Fruit fly (Drosophila melanogaster) whole organism, embryonic: ENCODE measurements around the gene CG34107.

Source experiments
- Asciz ChIP-seq: fragments of 200-800 bp; sonication (Bioruptor generic); optimal IDR thresholded peaks from 2 replicates; lab custom pipeline; 2017; ENCODE audit warnings: missing biosample characterization, mild to moderate bottlenecking, missing genetic modification characterization, missing genetic modification reagents
- Awh ChIP-seq: fragments of 200-800 bp; sonication (Bioruptor generic); IDR thresholded peaks from 2 replicates; pipeline ENCODE4, ENCODE4 v1.3.6; 2022; ENCODE audit warnings: missing biosample characterization, missing genetic modification characterization
- CG11695 ChIP-seq: fragments of 200-800 bp; sonication (Bioruptor generic); IDR thresholded peaks from 3 replicates; pipeline ENCODE4 v1.3.6; 2022; ENCODE audit warnings: missing biosample characterization, missing genetic modification characterization
- CG12071 ChIP-seq: fragments of 200-800 bp; sonication (Bioruptor generic); optimal IDR thresholded peaks from 3 replicates; lab custom pipeline; 2018; ENCODE audit warnings: missing biosample characterization, mild to moderate bottlenecking, missing genetic modification characterization
- CG12155 ChIP-seq: fragments of 200-800 bp; sonication (Bioruptor generic); optimal IDR thresholded peaks from 3 replicates; lab custom pipeline; 2016; ENCODE audit warnings: missing biosample characterization, missing genetic modification characterization
- CG12942 ChIP-seq: fragments of 200-800 bp; sonication (Bioruptor generic); optimal IDR thresholded peaks from 3 replicates; lab custom pipeline; 2016; ENCODE audit warnings: missing biosample characterization, missing genetic modification characterization
- CG13894 ChIP-seq: fragments of 200-800 bp; sonication (Bioruptor generic); optimal IDR thresholded peaks from 3 replicates; lab custom pipeline; 2018; ENCODE audit warnings: missing biosample characterization, mild to moderate bottlenecking, missing genetic modification characterization, moderate library complexity
- CG17612 ChIP-seq: fragments of 200-800 bp; sonication (Bioruptor generic); IDR thresholded peaks from 2 replicates; pipeline ENCODE4 v1.3.6; 2022; ENCODE audit warnings: missing biosample characterization, missing genetic modification characterization
- CG18262 ChIP-seq: fragments of 200-800 bp; optimal IDR thresholded peaks from 3 replicates; lab custom pipeline; 2019; ENCODE audit warnings: missing biosample characterization, mild to moderate bottlenecking, missing genetic modification characterization, moderate library complexity
- CG31224 ChIP-seq: fragments of 200-800 bp; sonication (Bioruptor generic); IDR thresholded peaks from 2 replicates; pipeline ENCODE4 v1.3.6; 2022; ENCODE audit warnings: missing biosample characterization, missing genetic modification characterization
- CG3163 ChIP-seq: fragments of 200-800 bp; sonication (Bioruptor generic); optimal IDR thresholded peaks from 3 replicates; lab custom pipeline; 2016; ENCODE audit warnings: missing biosample characterization, missing genetic modification characterization
- CG33557 ChIP-seq: fragments of 200-800 bp; sonication (Bioruptor generic); optimal IDR thresholded peaks from 2 replicates; lab custom pipeline; 2019; ENCODE audit warnings: missing biosample characterization, mild to moderate bottlenecking, missing genetic modification characterization, moderate library complexity
- CG4360 ChIP-seq: fragments of 200-800 bp; sonication (Bioruptor generic); IDR thresholded peaks from 2 replicates; pipeline ENCODE4 v1.3.6; 2022; ENCODE audit warnings: missing biosample characterization, missing genetic modification characterization
- CG6175 ChIP-seq: fragments of 200-800 bp; sonication (Bioruptor generic); IDR thresholded peaks from 3 replicates; pipeline ENCODE4 v1.3.6; 2022; ENCODE audit warnings: missing biosample characterization, missing genetic modification characterization
- CG6813 ChIP-seq: fragments of 200-800 bp; sonication (Bioruptor generic); optimal IDR thresholded peaks from 2 replicates; lab custom pipeline; 2017; ENCODE audit warnings: missing biosample characterization, missing genetic modification characterization, mild to moderate bottlenecking, moderate library complexity, missing genetic modification reagents
- CG6854 ChIP-seq: fragments of 200-800 bp; sonication (Bioruptor generic); optimal IDR thresholded peaks from 3 replicates; lab custom pipeline; 2017; ENCODE audit warnings: missing biosample characterization, mild to moderate bottlenecking, missing genetic modification characterization
- CG8089 ChIP-seq: fragments of 200-800 bp; sonication (Bioruptor generic); optimal IDR thresholded peaks from 3 replicates; lab custom pipeline; 2016; ENCODE audit warnings: missing biosample characterization, missing genetic modification characterization
- CG8359 ChIP-seq: fragments of 200-800 bp; sonication (Bioruptor generic); optimal IDR thresholded peaks from 2 replicates; lab custom pipeline; 2017; ENCODE audit warnings: missing biosample characterization, mild to moderate bottlenecking, missing genetic modification characterization, borderline replicate concordance
- CG9215 ChIP-seq: fragments of 200-800 bp; sonication (Bioruptor generic); IDR thresholded peaks from 2 replicates; pipeline ENCODE4 v1.3.6; 2022; ENCODE audit warnings: missing biosample characterization, missing genetic modification characterization
- CG9876 ChIP-seq: fragments of 200-800 bp; sonication (Bioruptor generic); optimal IDR thresholded peaks from 2 replicates; lab custom pipeline; 2016; ENCODE audit warnings: missing biosample characterization, missing genetic modification characterization
- CrebB ChIP-seq: fragments of 200-800 bp; sonication (Bioruptor generic); optimal IDR thresholded peaks from 3 replicates; lab custom pipeline; 2018; ENCODE audit warnings: missing biosample characterization, mild to moderate bottlenecking, missing genetic modification characterization
- D19A ChIP-seq: fragments of 200-800 bp; optimal IDR thresholded peaks from 3 replicates; lab custom pipeline; 2019; ENCODE audit warnings: missing biosample characterization, mild to moderate bottlenecking, missing genetic modification characterization, moderate library complexity
- E2f2 ChIP-seq: fragments of 200-800 bp; sonication (Bioruptor generic); IDR thresholded peaks from 2 replicates; pipeline ENCODE4 v1.3.6; 2022; ENCODE audit warnings: missing biosample characterization, missing genetic modification characterization
- HmgZ ChIP-seq: fragments of 200-800 bp; sonication (Bioruptor generic); optimal IDR thresholded peaks from 2 replicates; lab custom pipeline; 2018; ENCODE audit warnings: missing biosample characterization, mild to moderate bottlenecking, missing genetic modification characterization
- Hr39 ChIP-seq: fragments of >200 bp; optimal IDR thresholded peaks from 2 replicates; lab custom pipeline; 2017
- Hr78 ChIP-seq, 2 experiments: fragments of 200-800 bp in 1 of 2; fragments of >200 bp in 1 of 2; sonication (Bioruptor generic) in 1 of 2; optimal IDR thresholded peaks; 2 replicates each; lab custom pipeline; 2017 to 2019; ENCODE audit warnings: missing biosample characterization in 2 of 2, missing genetic modification characterization in 2 of 2, mild to moderate bottlenecking in 1 of 2, moderate library complexity in 1 of 2
- Jarid2 ChIP-seq: fragments of 200-800 bp; sonication (Bioruptor generic); optimal IDR thresholded peaks from 3 replicates; lab custom pipeline; 2017; ENCODE audit warnings: mild to moderate bottlenecking, missing biosample characterization, missing genetic modification reagents, missing genetic modification characterization
- Kr ChIP-seq: fragments of 200-800 bp; sonication (Bioruptor generic); optimal IDR thresholded peaks from 2 replicates; lab custom pipeline; 2017; ENCODE audit warnings: missing biosample characterization, mild to moderate bottlenecking, missing genetic modification characterization
- NC2β ChIP-seq: fragments of 200-800 bp; sonication (Bioruptor generic); optimal IDR thresholded peaks from 2 replicates; lab custom pipeline; 2016; ENCODE audit warnings: missing biosample characterization, missing genetic modification characterization
- Nf-YC ChIP-seq: fragments of 200-800 bp; optimal IDR thresholded peaks from 3 replicates; lab custom pipeline; 2019; ENCODE audit warnings: missing biosample characterization, mild to moderate bottlenecking, missing genetic modification characterization, moderate library complexity
- Ssrp ChIP-seq: fragments of 200-800 bp; sonication (Bioruptor generic); optimal IDR thresholded peaks from 2 replicates; lab custom pipeline; 2018; ENCODE audit warnings: missing biosample characterization, mild to moderate bottlenecking, missing genetic modification characterization, moderate library complexity
- amos ChIP-seq: fragments of 200-800 bp; sonication (Bioruptor generic); IDR thresholded peaks from 2 replicates; pipeline ENCODE4 v1.3.6; 2022; ENCODE audit warnings: missing biosample characterization, missing genetic modification characterization; ENCODE audit not compliant: partially characterized antibody
- ci ChIP-seq: fragments of 200-800 bp; sonication (Bioruptor generic); IDR thresholded peaks from 3 replicates; pipeline ENCODE4 v1.3.6; 2022; ENCODE audit warnings: missing biosample characterization, missing genetic modification characterization
- crc ChIP-seq: fragments of 200-800 bp; sonication (Bioruptor generic); optimal IDR thresholded peaks from 2 replicates; lab custom pipeline; 2016; ENCODE audit warnings: missing biosample characterization, missing genetic modification characterization
- croc ChIP-seq: fragments of 200-800 bp; sonication (Bioruptor generic); conservative IDR thresholded peaks from 3 replicates; pipeline ENCODE4 v1.3.6; 2022; ENCODE audit warnings: missing biosample characterization, missing genetic modification characterization
- dysf ChIP-seq: fragments of 200-800 bp; sonication (Bioruptor generic); IDR thresholded peaks from 3 replicates; pipeline ENCODE4 v1.3.6; 2022; ENCODE audit warnings: missing biosample characterization, missing genetic modification characterization
- fd96Cb ChIP-seq: fragments of 200-800 bp; sonication (Bioruptor generic); optimal IDR thresholded peaks from 2 replicates; lab custom pipeline; 2018; ENCODE audit warnings: missing biosample characterization, mild to moderate bottlenecking, missing genetic modification characterization, moderate library complexity
- gem ChIP-seq: fragments of 200-800 bp; sonication (Bioruptor generic); optimal IDR thresholded peaks from 2 replicates; lab custom pipeline; 2019; ENCODE audit warnings: missing biosample characterization, mild to moderate bottlenecking, missing genetic modification characterization, moderate library complexity
- gt ChIP-seq: fragments of 200-800 bp; sonication (Bioruptor generic); IDR thresholded peaks from 2 replicates; pipeline ENCODE4 v1.3.6; 2022; ENCODE audit warnings: missing biosample characterization, missing genetic modification characterization
- hb ChIP-seq: fragments of 200-800 bp; sonication (Bioruptor generic); IDR thresholded peaks from 3 replicates; pipeline ENCODE4 v1.3.6; 2022; ENCODE audit warnings: missing biosample characterization, missing genetic modification characterization; ENCODE audit not compliant: partially characterized antibody
- hth ChIP-seq: fragments of >200 bp; optimal IDR thresholded peaks from 2 replicates; lab custom pipeline; 2017; ENCODE audit warnings: inconsistent platforms
- insv ChIP-seq, 2 experiments: fragments of 200-800 bp; sonication (Bioruptor generic); optimal IDR thresholded peaks; 3 replicates each; lab custom pipeline; 2016 to 2018; ENCODE audit warnings: missing biosample characterization in 2 of 2, missing genetic modification characterization in 2 of 2
- jigr1 ChIP-seq: fragments of 200-800 bp; sonication (Bioruptor generic); IDR thresholded peaks from 3 replicates; pipeline ENCODE4 v1.3.6; 2022; ENCODE audit warnings: missing biosample characterization, missing genetic modification characterization
- jing ChIP-seq: fragments of 200-800 bp; sonication (Bioruptor generic); optimal IDR thresholded peaks from 2 replicates; lab custom pipeline; 2018; ENCODE audit warnings: missing biosample characterization, mild to moderate bottlenecking, missing genetic modification characterization
- nom ChIP-seq: fragments of 200-800 bp; sonication (Bioruptor generic); optimal IDR thresholded peaks from 2 replicates; lab custom pipeline; 2017; ENCODE audit warnings: missing biosample characterization, missing genetic modification characterization, mild to moderate bottlenecking, moderate library complexity, missing genetic modification reagents
- pb ChIP-seq: fragments of 200-800 bp; sonication (Bioruptor generic); optimal IDR thresholded peaks from 3 replicates; lab custom pipeline; 2016; ENCODE audit warnings: missing biosample characterization, missing genetic modification characterization
- sens-2 ChIP-seq: fragments of 200-800 bp; sonication (Bioruptor generic); IDR thresholded peaks from 2 replicates; pipeline ENCODE4 v1.3.6; 2022; ENCODE audit warnings: missing biosample characterization, missing genetic modification characterization
- sug ChIP-seq: fragments of 200-800 bp; optimal IDR thresholded peaks from 2 replicates; lab custom pipeline; 2019; ENCODE audit warnings: missing biosample characterization, mild to moderate bottlenecking, missing genetic modification characterization, moderate library complexity
- toy ChIP-seq: fragments of 200-800 bp; sonication (Bioruptor generic); IDR thresholded peaks from 2 replicates; pipeline ENCODE4 v1.3.6; 2022; ENCODE audit warnings: missing biosample characterization, missing genetic modification characterization
- trem ChIP-seq: fragments of 200-800 bp; optimal IDR thresholded peaks from 3 replicates; lab custom pipeline; 2019; ENCODE audit warnings: missing biosample characterization, mild to moderate bottlenecking, missing genetic modification characterization, moderate library complexity
- unpg ChIP-seq: fragments of 200-800 bp; sonication (Bioruptor generic); optimal IDR thresholded peaks from 3 replicates; lab custom pipeline; 2018; ENCODE audit warnings: missing biosample characterization, mild to moderate bottlenecking, missing genetic modification characterization, moderate library complexity
- zen ChIP-seq: fragments of 200-800 bp; sonication (Bioruptor generic); optimal IDR thresholded peaks from 3 replicates; lab custom pipeline; 2018; ENCODE audit warnings: missing biosample characterization, mild to moderate bottlenecking, missing genetic modification characterization, moderate library complexity

CG34107 gene

dm6 chr3R:10261800-10262199, 37.1 kb downstream of the CG34107 start, which contains the start of the genes Sirt6 and pont (continued):
- TF ChIP-seq CG18262 (tag; lab: Kevin White, UChicago): peak; percentile 98
- no peak for TF ChIP-seq hb (GFP tag; lab: Robert Waterston, UW)
- no peak for TF ChIP-seq dysf (GFP tag; lab: Robert Waterston, UW)
- TF ChIP-seq jigr1 (GFP tag; lab: Robert Waterston, UW): no peak
- peak; percentile 91 for TF ChIP-seq CG12155
- TF ChIP-seq HmgZ (tag; lab: Kevin White, UChicago): peak; percentile 92
- peak; percentile 91 for TF ChIP-seq sug (tag; lab: Kevin White, UChicago)
- peak; percentile 84 for TF ChIP-seq Nf-YC
- TF ChIP-seq E2f2 (GFP tag; lab: Robert Waterston, UW): no peak
- no peak for TF ChIP-seq pb (GFP tag; lab: Kevin White, UChicago)
- TF ChIP-seq CG8089: peak; percentile 30
- no peak for TF ChIP-seq Awh (GFP tag; lab: Robert Waterston, UW)
- TF ChIP-seq jing: peak; percentile 66
- no peak for TF ChIP-seq CG4360
- TF ChIP-seq CG33557 (GFP tag; lab: Kevin White, UChicago): peak; percentile 93
- no peak for TF ChIP-seq Hr39 (lab: Kevin White, UChicago)
- TF ChIP-seq unpg: peak; percentile 97
- TF ChIP-seq gem (tag; lab: Kevin White, UChicago): peak; percentile 99
- no peak for TF ChIP-seq hth (lab: Kevin White, UChicago)
- TF ChIP-seq Jarid2: peak; percentile 66
- no peak for TF ChIP-seq nom (GFP tag; lab: Kevin White, UChicago)
- TF ChIP-seq gt (GFP tag; lab: Robert Waterston, UW): no peak
- TF ChIP-seq CG12071 (GFP tag; lab: Kevin White, UChicago): peak; percentile 51
- no peak for TF ChIP-seq CG17612
- no peak for TF ChIP-seq CG9215 (GFP tag; lab: Robert Waterston, UW)
- TF ChIP-seq sens-2 (GFP tag; lab: Robert Waterston, UW): no peak
- TF ChIP-seq CG12942 (GFP tag; lab: Kevin White, UChicago): peak; percentile 92
- peak; percentile 98 for TF ChIP-seq zen (tag; lab: Kevin White, UChicago)
- peak; percentile 93 for TF ChIP-seq CG13894 (tag; lab: Kevin White, UChicago)
- TF ChIP-seq CG9876 (GFP tag; lab: Kevin White, UChicago): no peak
- TF ChIP-seq CG11695 (GFP tag; lab: Robert Waterston, UW): no peak
- no peak for TF ChIP-seq CG6175
- TF ChIP-seq amos (GFP tag; lab: Robert Waterston, UW): no peak
- TF ChIP-seq crc (GFP tag; lab: Kevin White, UChicago): no peak
- TF ChIP-seq CrebB (tag; lab: Kevin White, UChicago): peak; percentile 87
- TF ChIP-seq CG3163 (GFP tag; lab: Kevin White, UChicago): peak; percentile 8
- TF ChIP-seq fd96Cb: peak; percentile 97
- TF ChIP-seq toy: no peak
- peak; percentile 96 for TF ChIP-seq croc (GFP tag; lab: Robert Waterston, UW)
- TF ChIP-seq Kr (GFP tag; lab: Kevin White, UChicago): no peak
- TF ChIP-seq Ssrp (tag; lab: Kevin White, UChicago): peak; percentile 97
- TF ChIP-seq ci (GFP tag; lab: Robert Waterston, UW): no peak
- TF ChIP-seq insv (GFP tag; optimal IDR thresholded peaks at IDR 0.05; lab: Kevin White, UChicago): peak in 1 of 2 experiments; percentile 58
- TF ChIP-seq CG6813 (GFP tag; lab: Kevin White, UChicago): peak; percentile 78
- TF ChIP-seq D19A (tag; lab: Kevin White, UChicago): peak; percentile 93
- TF ChIP-seq CG31224 (GFP tag; lab: Robert Waterston, UW): no peak
- peak; percentile 92 for TF ChIP-seq Asciz (GFP tag; lab: Kevin White, UChicago)
- TF ChIP-seq trem (tag; lab: Kevin White, UChicago): peak; percentile 96
- peak; percentile 77 for TF ChIP-seq CG8359 (GFP tag; lab: Kevin White, UChicago)
- TF ChIP-seq CG6854: peak; percentile 79
- peak in 1 of 2 experiments; percentile 80 for TF ChIP-seq Hr78 (GFP tag; optimal IDR thresholded peaks at IDR 0.05; lab: Kevin White, UChicago)
- peak; percentile 31 for TF ChIP-seq NC2β (GFP tag; lab: Kevin White, UChicago)
